Fruit fly (Drosophila melanogaster) whole organism, embryonic: Measurements from ENCODE around the gene CG45099.
A peak's percentile ranks its signal among the peaks of the same experiment; 100 is the strongest.

Experiments used
- CG10959 ChIP-seq: fragments of 200-800 bp; sonication (Bioruptor generic); IDR thresholded peaks from 2 replicates; pipeline ENCODE4 v1.3.6; 2022; ENCODE audit warnings: missing biosample characterization, missing genetic modification characterization
- CG12155 ChIP-seq: fragments of 200-800 bp; sonication (Bioruptor generic); optimal IDR thresholded peaks from 3 replicates; lab custom pipeline; 2016; ENCODE audit warnings: missing biosample characterization, missing genetic modification characterization
- CG1233 ChIP-seq: fragments of 200-800 bp; sonication (Bioruptor generic); optimal IDR thresholded peaks from 4 replicates; lab custom pipeline; 2018; ENCODE audit warnings: missing biosample characterization, mild to moderate bottlenecking, missing genetic modification characterization
- CG13894 ChIP-seq: fragments of 200-800 bp; sonication (Bioruptor generic); optimal IDR thresholded peaks from 3 replicates; lab custom pipeline; 2018; ENCODE audit warnings: missing biosample characterization, mild to moderate bottlenecking, missing genetic modification characterization, moderate library complexity
- CG15011 ChIP-seq: fragments of 200-800 bp; sonication (Bioruptor generic); optimal IDR thresholded peaks from 3 replicates; lab custom pipeline; 2018; ENCODE audit warnings: missing biosample characterization, mild to moderate bottlenecking, missing genetic modification characterization
- CG1529 ChIP-seq: fragments of 200-800 bp; sonication (Bioruptor generic); optimal IDR thresholded peaks from 3 replicates; lab custom pipeline; 2018; ENCODE audit warnings: missing biosample characterization, missing genetic modification characterization
- CG17361 ChIP-seq: fragments of 200-800 bp; sonication (Bioruptor generic); IDR thresholded peaks from 3 replicates; pipeline ENCODE4 v1.3.6; 2022; ENCODE audit warnings: missing biosample characterization, missing genetic modification characterization
- CG18764 ChIP-seq: fragments of 200-800 bp; sonication (Bioruptor generic); optimal IDR thresholded peaks from 3 replicates; lab custom pipeline; 2016; ENCODE audit warnings: missing biosample characterization, missing genetic modification characterization
- CG2202 ChIP-seq: fragments of 200-800 bp; sonication (Bioruptor generic); optimal IDR thresholded peaks from 2 replicates; lab custom pipeline; 2018; ENCODE audit warnings: missing biosample characterization, mild to moderate bottlenecking, missing genetic modification characterization
- CG31224 ChIP-seq: fragments of 200-800 bp; sonication (Bioruptor generic); IDR thresholded peaks from 2 replicates; pipeline ENCODE4 v1.3.6; 2022; ENCODE audit warnings: missing biosample characterization, missing genetic modification characterization
- CG34422 ChIP-seq: fragments of 200-800 bp; sonication (Bioruptor generic); IDR thresholded peaks from 3 replicates; pipeline ENCODE4 v1.3.6; 2022; ENCODE audit warnings: missing biosample characterization, missing genetic modification characterization
- CG3726 ChIP-seq: fragments of 200-800 bp; sonication (Bioruptor generic); IDR thresholded peaks from 3 replicates; pipeline ENCODE4, ENCODE4 v1.3.6; 2022; ENCODE audit warnings: missing biosample characterization, missing genetic modification characterization
- CG3995 ChIP-seq: fragments of 200-800 bp; sonication (Bioruptor generic); optimal IDR thresholded peaks from 3 replicates; lab custom pipeline; 2016; ENCODE audit warnings: missing biosample characterization, missing genetic modification characterization
- CG4424 ChIP-seq: fragments of 200-800 bp; sonication (Bioruptor generic); optimal IDR thresholded peaks from 3 replicates; lab custom pipeline; 2016; ENCODE audit warnings: missing biosample characterization, missing genetic modification characterization
- CG6765 ChIP-seq: fragments of 200-800 bp; sonication (Bioruptor generic); optimal IDR thresholded peaks from 3 replicates; lab custom pipeline; 2017; ENCODE audit warnings: missing biosample characterization, mild to moderate bottlenecking, missing genetic modification characterization
- CG6854 ChIP-seq: fragments of 200-800 bp; sonication (Bioruptor generic); optimal IDR thresholded peaks from 3 replicates; lab custom pipeline; 2017; ENCODE audit warnings: missing biosample characterization, mild to moderate bottlenecking, missing genetic modification characterization
- CG7357 ChIP-seq: fragments of 200-800 bp; sonication (Bioruptor generic); IDR thresholded peaks from 3 replicates; pipeline ENCODE4 v1.3.6; 2022; ENCODE audit warnings: missing biosample characterization, missing genetic modification characterization
- CG7556 ChIP-seq: fragments of 200-800 bp; sonication (Bioruptor generic); optimal IDR thresholded peaks from 2 replicates; lab custom pipeline; 2017; ENCODE audit warnings: missing biosample characterization, mild to moderate bottlenecking, missing genetic modification characterization
- CG8290 ChIP-seq, 3 experiments: fragments of 200-800 bp; sonication (Bioruptor generic); optimal IDR thresholded peaks; 2 replicates each; lab custom pipeline; 2016 to 2019; ENCODE audit warnings: missing biosample characterization in 3 of 3, missing genetic modification characterization in 3 of 3, mild to moderate bottlenecking in 2 of 3, moderate library complexity in 1 of 3
- CTCF ChIP-seq: fragments of 200-800 bp; sonication (Bioruptor generic); optimal IDR thresholded peaks from 2 replicates; lab custom pipeline; 2017; ENCODE audit warnings: missing biosample characterization, mild to moderate bottlenecking, missing genetic modification characterization, moderate library complexity
- Chrac-16 ChIP-seq: fragments of 200-800 bp; sonication (Bioruptor generic); optimal IDR thresholded peaks from 3 replicates; lab custom pipeline; 2016; ENCODE audit warnings: missing biosample characterization, missing genetic modification characterization
- D ChIP-seq, 2 experiments: fragments of 200-800 bp in 1 of 2; fragments of >200 bp in 1 of 2; sonication (Bioruptor generic) in 1 of 2; optimal IDR thresholded peaks; 2 replicates in 1 of 2; 3 replicates in 1 of 2; lab custom pipeline; 2017; ENCODE audit warnings: mild to moderate bottlenecking in 1 of 2, missing biosample characterization in 1 of 2, missing genetic modification characterization in 1 of 2, missing genetic modification reagents in 1 of 2
- Dll ChIP-seq: fragments of 200-800 bp; sonication (Bioruptor generic); IDR thresholded peaks from 4 replicates; pipeline ENCODE4 v1.3.6; 2022; ENCODE audit warnings: missing biosample characterization, missing genetic modification characterization; ENCODE audit not compliant: partially characterized antibody
- Hr78 ChIP-seq, 2 experiments: fragments of 200-800 bp in 1 of 2; fragments of >200 bp in 1 of 2; sonication (Bioruptor generic) in 1 of 2; optimal IDR thresholded peaks; 2 replicates each; lab custom pipeline; 2017 to 2019; ENCODE audit warnings: missing biosample characterization in 2 of 2, missing genetic modification characterization in 2 of 2, mild to moderate bottlenecking in 1 of 2, moderate library complexity in 1 of 2
- Kr ChIP-seq: fragments of 200-800 bp; sonication (Bioruptor generic); optimal IDR thresholded peaks from 2 replicates; lab custom pipeline; 2017; ENCODE audit warnings: missing biosample characterization, mild to moderate bottlenecking, missing genetic modification characterization
- MTF-1 ChIP-seq: fragments of 200-800 bp; sonication (Bioruptor generic); optimal IDR thresholded peaks from 2 replicates; lab custom pipeline; 2018; ENCODE audit warnings: missing biosample characterization, mild to moderate bottlenecking, missing genetic modification characterization, borderline replicate concordance
- Mes4 ChIP-seq: fragments of 200-800 bp; sonication (Bioruptor generic); optimal IDR thresholded peaks from 2 replicates; lab custom pipeline; 2016; ENCODE audit warnings: missing biosample characterization, missing genetic modification characterization
- NC2α ChIP-seq: fragments of 200-800 bp; sonication (Bioruptor generic); optimal IDR thresholded peaks from 2 replicates; lab custom pipeline; 2016; ENCODE audit warnings: missing biosample characterization, missing genetic modification characterization
- Neu2 ChIP-seq: fragments of 200-800 bp; sonication (Bioruptor generic); optimal IDR thresholded peaks from 3 replicates; lab custom pipeline; 2016; ENCODE audit warnings: missing biosample characterization, missing genetic modification characterization, borderline replicate concordance
- Oaz ChIP-seq: fragments of 200-800 bp; sonication (Bioruptor generic); IDR thresholded peaks from 2 replicates; pipeline ENCODE4 v1.3.6; 2022; ENCODE audit warnings: missing biosample characterization, missing genetic modification characterization
- Sox102F ChIP-seq: fragments of 200-800 bp; sonication (Bioruptor generic); optimal IDR thresholded peaks from 2 replicates; lab custom pipeline; 2018; ENCODE audit warnings: missing biosample characterization, mild to moderate bottlenecking, missing genetic modification characterization, moderate library complexity
- Vsx1 ChIP-seq: fragments of 200-800 bp; sonication (Bioruptor generic); optimal IDR thresholded peaks from 2 replicates; lab custom pipeline; 2017; ENCODE audit warnings: missing biosample characterization, mild to moderate bottlenecking, missing genetic modification characterization, missing genetic modification reagents
- abd-A ChIP-seq: fragments of 200-800 bp; sonication (Bioruptor generic); optimal IDR thresholded peaks from 3 replicates; lab custom pipeline; 2019; ENCODE audit warnings: missing biosample characterization, mild to moderate bottlenecking, missing genetic modification characterization, moderate library complexity
- ac ChIP-seq: fragments of 200-800 bp; sonication (Bioruptor generic); optimal IDR thresholded peaks from 3 replicates; lab custom pipeline; 2017; ENCODE audit warnings: missing biosample characterization, mild to moderate bottlenecking, missing genetic modification characterization
- ap ChIP-seq: fragments of 200-800 bp; sonication (Bioruptor generic); IDR thresholded peaks from 2 replicates; pipeline ENCODE4 v1.3.6; 2022; ENCODE audit warnings: missing biosample characterization, missing genetic modification characterization
- bigmax ChIP-seq: fragments of 200-800 bp; sonication (Bioruptor generic); optimal IDR thresholded peaks from 2 replicates; lab custom pipeline; 2018; ENCODE audit warnings: missing biosample characterization, mild to moderate bottlenecking, missing genetic modification characterization
- btn ChIP-seq: fragments of 200-800 bp; sonication (Bioruptor generic); optimal IDR thresholded peaks from 2 replicates; lab custom pipeline; 2016; ENCODE audit warnings: missing biosample characterization, missing genetic modification characterization
- cato ChIP-seq: fragments of 200-800 bp; sonication (Bioruptor generic); optimal IDR thresholded peaks from 2 replicates; lab custom pipeline; 2016; ENCODE audit warnings: missing biosample characterization, missing genetic modification characterization, borderline replicate concordance
- crc ChIP-seq: fragments of 200-800 bp; sonication (Bioruptor generic); optimal IDR thresholded peaks from 2 replicates; lab custom pipeline; 2016; ENCODE audit warnings: missing biosample characterization, missing genetic modification characterization
- dimm ChIP-seq: fragments of 200-800 bp; sonication (Bioruptor generic); IDR thresholded peaks from 2 replicates; pipeline ENCODE4 v1.3.6; 2022; ENCODE audit warnings: missing biosample characterization, missing genetic modification characterization
- dmrt11E ChIP-seq: fragments of 200-800 bp; sonication (Bioruptor generic); optimal IDR thresholded peaks from 3 replicates; lab custom pipeline; 2018; ENCODE audit warnings: missing biosample characterization, mild to moderate bottlenecking, missing genetic modification characterization, moderate library complexity
- jumu ChIP-seq: fragments of 200-800 bp; sonication (Bioruptor generic); optimal IDR thresholded peaks from 3 replicates; lab custom pipeline; 2016; ENCODE audit warnings: missing biosample characterization, missing genetic modification characterization
- slp2 ChIP-seq: fragments of 200-800 bp; sonication (Bioruptor generic); optimal IDR thresholded peaks from 2 replicates; lab custom pipeline; 2016; ENCODE audit warnings: missing biosample characterization, missing genetic modification characterization
- sug ChIP-seq: fragments of 200-800 bp; optimal IDR thresholded peaks from 2 replicates; lab custom pipeline; 2019; ENCODE audit warnings: missing biosample characterization, mild to moderate bottlenecking, missing genetic modification characterization, moderate library complexity
- ttk ChIP-seq: fragments of 200-800 bp; sonication (Bioruptor generic); IDR thresholded peaks from 2 replicates; pipeline ENCODE4 v2.1.2; 2022; ENCODE audit warnings: missing biosample characterization, missing genetic modification characterization
- zen ChIP-seq: fragments of 200-800 bp; sonication (Bioruptor generic); optimal IDR thresholded peaks from 3 replicates; lab custom pipeline; 2018; ENCODE audit warnings: missing biosample characterization, mild to moderate bottlenecking, missing genetic modification characterization, moderate library complexity
- zf30C ChIP-seq: fragments of 200-800 bp; sonication (Bioruptor generic); optimal IDR thresholded peaks from 3 replicates; lab custom pipeline; 2018; ENCODE audit warnings: missing biosample characterization, mild to moderate bottlenecking, missing genetic modification characterization
- zfh1 ChIP-seq: fragments of 200-800 bp; sonication (Bioruptor generic); IDR thresholded peaks from 3 replicates; pipeline ENCODE4 v1.3.6; 2022; ENCODE audit warnings: missing biosample characterization, missing genetic modification characterization

The CG45099 gene

dm6 chr3R:22026922-22027742 lies 7.0 kb downstream of the CG45099 start, which contains the start of the genes Cchl and ND-42 (continued):
- TF ChIP-seq cato (GFP tag; lab: Kevin White, UChicago): peak; percentile 66
- TF ChIP-seq CG1233 (GFP tag; lab: Kevin White, UChicago): peak; percentile 74
- no peak for TF ChIP-seq zf30C
- TF ChIP-seq CG1529 (GFP tag; lab: Kevin White, UChicago): peak; percentile 67
- TF ChIP-seq CG13894 (tag; lab: Kevin White, UChicago): peak; percentile 85
- TF ChIP-seq CG3726 (GFP tag; lab: Robert Waterston, UW): 0 out of 3 replicates have a peak, but pooled peaks have one; percentile 15
- peak; percentile 23 for TF ChIP-seq MTF-1 (GFP tag; lab: Kevin White, UChicago)
- TF ChIP-seq bigmax (GFP tag; lab: Kevin White, UChicago): no peak
- TF ChIP-seq Sox102F: peak; percentile 81
- no peak for TF ChIP-seq abd-A
- TF ChIP-seq slp2 (GFP tag; lab: Kevin White, UChicago): peak; percentile 41
- TF ChIP-seq CG8290 (GFP tag; optimal IDR thresholded peaks at IDR 0.05; lab: Kevin White, UChicago): peak; percentile 93
- TF ChIP-seq CG8290 (tag; optimal IDR thresholded peaks at IDR 0.05; lab: Kevin White, UChicago): peak; percentile 68 to 94
- peak; percentile 50; the same call in 1 of the 2 replicates for TF ChIP-seq ttk (GFP tag; lab: Robert Waterston, UW)
- no peak for TF ChIP-seq CG15011
- TF ChIP-seq zfh1: peak; percentile 48; the same call in 2 of the 3 replicates
- TF ChIP-seq Vsx1 (GFP tag; lab: Kevin White, UChicago): no peak
- TF ChIP-seq dmrt11E (tag; lab: Kevin White, UChicago): peak; percentile 78
- peak; percentile 79 for TF ChIP-seq zen (tag; lab: Kevin White, UChicago)
- peak; percentile 11; the same call in 1 of the 2 replicates for TF ChIP-seq CG10959
- no peak for TF ChIP-seq btn
- peak; percentile 28; the same call in 1 of the 3 replicates for TF ChIP-seq CG7357 (GFP tag; lab: Robert Waterston, UW)
- TF ChIP-seq Oaz (GFP tag; lab: Robert Waterston, UW): no peak
- TF ChIP-seq D (optimal IDR thresholded peaks at IDR 0.05; lab: Kevin White, UChicago): no peak
- TF ChIP-seq D (GFP tag; optimal IDR thresholded peaks at IDR 0.05; lab: Kevin White, UChicago): peak; percentile 48
- peak; percentile 61 for TF ChIP-seq CG6765 (GFP tag; lab: Kevin White, UChicago)
- peak; percentile 60 for TF ChIP-seq Mes4
- TF ChIP-seq Dll (GFP tag; lab: Robert Waterston, UW): peak; percentile 81
- peak; percentile 80 for TF ChIP-seq CG18764 (GFP tag; lab: Kevin White, UChicago)
- peak; percentile 88 for TF ChIP-seq sug (tag; lab: Kevin White, UChicago)
- TF ChIP-seq CTCF (GFP tag; lab: Kevin White, UChicago): peak; percentile 48
- peak; percentile 85 for TF ChIP-seq CG7556 (GFP tag; lab: Kevin White, UChicago)
- TF ChIP-seq CG6854 (GFP tag; lab: Kevin White, UChicago): peak; percentile 23
- peak; percentile 43 for TF ChIP-seq CG2202 (tag; lab: Kevin White, UChicago)
- no peak; the same call in none of the 3 replicates for TF ChIP-seq CG34422 (GFP tag; lab: Robert Waterston, UW)
- no peak; the same call in none of the 2 replicates for TF ChIP-seq ap
- peak; percentile 41 for TF ChIP-seq CG31224 (GFP tag; lab: Robert Waterston, UW)
- peak; percentile 61 for TF ChIP-seq jumu
- TF ChIP-seq Kr (GFP tag; lab: Kevin White, UChicago): no peak
- TF ChIP-seq Chrac-16 (GFP tag; lab: Kevin White, UChicago): peak; percentile 77
- TF ChIP-seq crc (GFP tag; lab: Kevin White, UChicago): peak; percentile 53
- TF ChIP-seq Neu2 (GFP tag; lab: Kevin White, UChicago): no peak
- peak in 1 of 2 experiments; percentile 11 for TF ChIP-seq Hr78 (GFP tag; optimal IDR thresholded peaks at IDR 0.05; lab: Kevin White, UChicago)
- TF ChIP-seq CG3995 (GFP tag; lab: Kevin White, UChicago): peak; percentile 71
- TF ChIP-seq CG4424 (GFP tag; lab: Kevin White, UChicago): peak; percentile 84
- no peak for TF ChIP-seq dimm (GFP tag; lab: Robert Waterston, UW)
- TF ChIP-seq NC2α (GFP tag; lab: Kevin White, UChicago): peak; percentile 68
- peak; percentile 85 for TF ChIP-seq CG12155 (GFP tag; lab: Kevin White, UChicago)
- TF ChIP-seq ac (GFP tag; lab: Kevin White, UChicago): no peak
- TF ChIP-seq CG17361: peak; percentile 93
